Fruit fly (Drosophila melanogaster) whole organism, embryonic: ENCODE measurements around the gene Sec20.

Experiments
- Bgb ChIP-seq: fragments of 200-800 bp; sonication (Bioruptor generic); IDR thresholded peaks from 2 replicates; pipeline ENCODE4 v1.3.6; 2022; ENCODE audit warnings: missing biosample characterization, missing genetic modification characterization; ENCODE audit not compliant: partially characterized antibody
- CG10321 ChIP-seq: fragments of 200-800 bp; sonication (Bioruptor generic); IDR thresholded peaks from 2 replicates; pipeline ENCODE4 v1.3.6; 2022; ENCODE audit warnings: missing biosample characterization, missing genetic modification characterization
- CG12299 ChIP-seq: fragments of 200-800 bp; sonication (Bioruptor generic); optimal IDR thresholded peaks from 2 replicates; lab custom pipeline; 2018; ENCODE audit warnings: missing biosample characterization, mild to moderate bottlenecking, missing genetic modification characterization
- CG13287 ChIP-seq: fragments of 200-800 bp; sonication (Bioruptor generic); IDR thresholded peaks from 2 replicates; pipeline ENCODE4 v1.3.6; 2022; ENCODE audit warnings: missing biosample characterization, missing genetic modification characterization; ENCODE audit not compliant: partially characterized antibody
- CG2116 ChIP-seq: fragments of 200-800 bp; sonication (Bioruptor generic); optimal IDR thresholded peaks from 3 replicates; lab custom pipeline; 2018; ENCODE audit warnings: missing biosample characterization, mild to moderate bottlenecking, missing genetic modification characterization
- CG30403 ChIP-seq: fragments of 200-800 bp; sonication (Bioruptor generic); optimal IDR thresholded peaks from 3 replicates; lab custom pipeline; 2016; ENCODE audit warnings: missing biosample characterization, missing genetic modification characterization
- CG33557 ChIP-seq: fragments of 200-800 bp; sonication (Bioruptor generic); optimal IDR thresholded peaks from 2 replicates; lab custom pipeline; 2019; ENCODE audit warnings: missing biosample characterization, mild to moderate bottlenecking, missing genetic modification characterization, moderate library complexity
- CG3407 ChIP-seq: fragments of 200-800 bp; sonication (Bioruptor generic); optimal IDR thresholded peaks from 2 replicates; lab custom pipeline; 2018; ENCODE audit warnings: missing biosample characterization, mild to moderate bottlenecking, missing genetic modification characterization
- CG34224 ChIP-seq: fragments of 200-800 bp; sonication (Bioruptor generic); IDR thresholded peaks from 3 replicates; pipeline ENCODE4 v1.3.6; 2022; ENCODE audit warnings: missing biosample characterization, missing genetic modification characterization; ENCODE audit not compliant: partially characterized antibody
- CG3838 ChIP-seq: fragments of 200-800 bp; sonication (Bioruptor generic); optimal IDR thresholded peaks from 3 replicates; lab custom pipeline; 2016; ENCODE audit warnings: missing biosample characterization, missing genetic modification characterization
- CG4360 ChIP-seq: fragments of 200-800 bp; sonication (Bioruptor generic); IDR thresholded peaks from 2 replicates; pipeline ENCODE4 v1.3.6; 2022; ENCODE audit warnings: missing biosample characterization, missing genetic modification characterization
- CG5180 ChIP-seq: fragments of 200-800 bp; sonication (Bioruptor generic); optimal IDR thresholded peaks from 3 replicates; lab custom pipeline; 2017; ENCODE audit warnings: missing biosample characterization, missing genetic modification characterization, mild to moderate bottlenecking, moderate library complexity, missing genetic modification reagents
- CG6689 ChIP-seq: fragments of 200-800 bp; sonication (Bioruptor generic); IDR thresholded peaks from 2 replicates; pipeline ENCODE4 v1.3.6; 2022; ENCODE audit warnings: missing biosample characterization, missing genetic modification characterization
- CG6854 ChIP-seq: fragments of 200-800 bp; sonication (Bioruptor generic); optimal IDR thresholded peaks from 3 replicates; lab custom pipeline; 2017; ENCODE audit warnings: missing biosample characterization, mild to moderate bottlenecking, missing genetic modification characterization
- CG9797 ChIP-seq: fragments of 200-800 bp; sonication (Bioruptor generic); optimal IDR thresholded peaks from 3 replicates; lab custom pipeline; 2018; ENCODE audit warnings: missing biosample characterization, mild to moderate bottlenecking, missing genetic modification characterization
- CoRest ChIP-seq: fragments of 200-800 bp; sonication (Bioruptor generic); optimal IDR thresholded peaks from 3 replicates; lab custom pipeline; 2018; ENCODE audit warnings: missing biosample characterization, mild to moderate bottlenecking, missing genetic modification characterization, moderate library complexity
- Ets65A ChIP-seq: fragments of 200-800 bp; sonication (Bioruptor generic); peaks from one replicate; lab custom pipeline; 2016; ENCODE audit warnings: missing biosample characterization, missing genetic modification characterization
- HHEX ChIP-seq: fragments of 200-800 bp; sonication (Bioruptor generic); optimal IDR thresholded peaks from 3 replicates; lab custom pipeline; 2017; ENCODE audit warnings: missing biosample characterization, mild to moderate bottlenecking, missing genetic modification characterization, missing genetic modification reagents
- Hr3 ChIP-seq: fragments of 200-800 bp; sonication (Bioruptor generic); optimal IDR thresholded peaks from 3 replicates; lab custom pipeline; 2016; ENCODE audit warnings: missing biosample characterization, missing genetic modification characterization
- Max ChIP-seq: fragments of 200-800 bp; sonication (Bioruptor generic); optimal IDR thresholded peaks from 2 replicates; lab custom pipeline; 2016; ENCODE audit warnings: missing biosample characterization, mild to moderate bottlenecking, missing genetic modification characterization
- Myb ChIP-seq: fragments of 200-800 bp; sonication (Bioruptor generic); optimal IDR thresholded peaks from 2 replicates; lab custom pipeline; 2016; ENCODE audit warnings: missing biosample characterization, missing genetic modification characterization
- Neu2 ChIP-seq: fragments of 200-800 bp; sonication (Bioruptor generic); optimal IDR thresholded peaks from 3 replicates; lab custom pipeline; 2016; ENCODE audit warnings: missing biosample characterization, missing genetic modification characterization, borderline replicate concordance
- Oli ChIP-seq: fragments of 200-800 bp; sonication (Bioruptor generic); optimal IDR thresholded peaks from 2 replicates; lab custom pipeline; 2018; ENCODE audit warnings: missing biosample characterization, mild to moderate bottlenecking, missing genetic modification characterization, moderate library complexity
- Rfx ChIP-seq: fragments of 200-800 bp; sonication (Bioruptor generic); IDR thresholded peaks from 2 replicates; pipeline ENCODE4 v1.3.6; 2022; ENCODE audit warnings: missing biosample characterization, missing genetic modification characterization
- Six4 ChIP-seq: fragments of 200-800 bp; sonication (Bioruptor generic); optimal IDR thresholded peaks from 2 replicates; lab custom pipeline; 2016; ENCODE audit warnings: missing biosample characterization, missing genetic modification characterization
- Tbp ChIP-seq: fragments of >200 bp; optimal IDR thresholded peaks from 2 replicates; lab custom pipeline; 2018; ENCODE audit warnings: missing biosample characterization, missing genetic modification characterization
- Trl ChIP-seq, 3 experiments: fragments of >200 bp in 2 of 3; fragments of 200-800 bp in 1 of 3; sonication (Bioruptor generic) in 1 of 3; optimal IDR thresholded peaks; 2 replicates in 1 of 3; 3 replicates in 2 of 3; lab custom pipeline; 2016 to 2017; ENCODE audit warnings: missing biosample characterization in 1 of 3, missing genetic modification characterization in 1 of 3
- YL-1 ChIP-seq: fragments of 200-800 bp; sonication (Bioruptor generic); optimal IDR thresholded peaks from 3 replicates; lab custom pipeline; 2017; ENCODE audit warnings: missing biosample characterization, mild to moderate bottlenecking, missing genetic modification characterization
- bab2 ChIP-seq: fragments of 200-800 bp; sonication (Bioruptor generic); optimal IDR thresholded peaks from 2 replicates; lab custom pipeline; 2016; ENCODE audit warnings: missing biosample characterization, missing genetic modification characterization
- ci ChIP-seq: fragments of 200-800 bp; sonication (Bioruptor generic); IDR thresholded peaks from 3 replicates; pipeline ENCODE4 v1.3.6; 2022; ENCODE audit warnings: missing biosample characterization, missing genetic modification characterization
- crp ChIP-seq, 2 experiments: fragments of 200-800 bp; sonication (Bioruptor generic); optimal IDR thresholded peaks; 2 replicates in 1 of 2; 3 replicates in 1 of 2; lab custom pipeline; 2017; ENCODE audit warnings: missing biosample characterization in 2 of 2, missing genetic modification characterization in 2 of 2, mild to moderate bottlenecking in 1 of 2, moderate library complexity in 1 of 2
- dati ChIP-seq: fragments of 200-800 bp; sonication (Bioruptor generic); IDR thresholded peaks from 2 replicates; pipeline ENCODE4 v1.3.6; 2022; ENCODE audit warnings: missing biosample characterization, missing genetic modification characterization
- dmrt11E ChIP-seq: fragments of 200-800 bp; sonication (Bioruptor generic); optimal IDR thresholded peaks from 3 replicates; lab custom pipeline; 2018; ENCODE audit warnings: missing biosample characterization, mild to moderate bottlenecking, missing genetic modification characterization, moderate library complexity
- gcm2 ChIP-seq: fragments of 200-800 bp; sonication (Bioruptor generic); optimal IDR thresholded peaks from 2 replicates; lab custom pipeline; 2016; ENCODE audit warnings: missing biosample characterization, missing genetic modification characterization
- hbn ChIP-seq: fragments of 200-800 bp; sonication (Bioruptor generic); IDR thresholded peaks from 2 replicates; pipeline ENCODE4 v1.3.6; 2022; ENCODE audit warnings: missing biosample characterization, missing genetic modification characterization; ENCODE audit not compliant: partially characterized antibody
- jumu ChIP-seq: fragments of 200-800 bp; sonication (Bioruptor generic); optimal IDR thresholded peaks from 3 replicates; lab custom pipeline; 2016; ENCODE audit warnings: missing biosample characterization, missing genetic modification characterization
- klu ChIP-seq: fragments of 200-800 bp; sonication (Bioruptor generic); IDR thresholded peaks from 2 replicates; pipeline ENCODE4 v1.3.6; 2022; ENCODE audit warnings: missing biosample characterization, missing genetic modification characterization
- knrl ChIP-seq: fragments of 200-800 bp; sonication (Bioruptor generic); IDR thresholded peaks from 3 replicates; pipeline ENCODE4 v1.3.6; 2022; ENCODE audit warnings: missing biosample characterization, missing genetic modification characterization; ENCODE audit not compliant: partially characterized antibody
- lola ChIP-seq, 3 experiments: fragments of >200 bp in 2 of 3; fragments of 200-800 bp in 1 of 3; sonication (Bioruptor generic) in 1 of 3; optimal IDR thresholded peaks; 2 replicates each; lab custom pipeline; 2017 to 2019; ENCODE audit warnings: missing biosample characterization in 3 of 3, missing genetic modification characterization in 3 of 3, mild to moderate bottlenecking in 1 of 3, moderate library complexity in 1 of 3
- mirr ChIP-seq: fragments of 200-800 bp; sonication (Bioruptor generic); optimal IDR thresholded peaks from 3 replicates; lab custom pipeline; 2018; ENCODE audit warnings: missing biosample characterization, mild to moderate bottlenecking, missing genetic modification characterization
- mld ChIP-seq: fragments of 200-800 bp; sonication (Bioruptor generic); IDR thresholded peaks from 3 replicates; pipeline ENCODE4 v1.3.6; 2022; ENCODE audit warnings: missing biosample characterization, missing genetic modification characterization; ENCODE audit not compliant: partially characterized antibody
- org-1 ChIP-seq: fragments of 200-800 bp; sonication (Bioruptor generic); optimal IDR thresholded peaks from 2 replicates; lab custom pipeline; 2017; ENCODE audit warnings: missing biosample characterization, missing genetic modification characterization
- pnt ChIP-seq: fragments of 200-800 bp; sonication (Bioruptor generic); optimal IDR thresholded peaks from 3 replicates; lab custom pipeline; 2016; ENCODE audit warnings: missing biosample characterization, missing genetic modification characterization
- prd ChIP-seq, 3 experiments: fragments of >200 bp in 2 of 3; fragments of 200-800 bp in 1 of 3; sonication (Bioruptor generic) in 1 of 3; optimal IDR thresholded peaks in 2 of 3; IDR thresholded peaks in 1 of 3; 2 replicates in 2 of 3; 3 replicates in 1 of 3; pipeline versions ENCODE4 v1.3.6 to Lab custom; 2017 to 2022; ENCODE audit warnings: missing biosample characterization in 1 of 3, missing genetic modification characterization in 1 of 3
- repo ChIP-seq: fragments of 200-800 bp; sonication (Bioruptor generic); optimal IDR thresholded peaks from 2 replicates; lab custom pipeline; 2016; ENCODE audit warnings: missing biosample characterization, missing genetic modification characterization
- salm ChIP-seq: fragments of 200-800 bp; sonication (Bioruptor generic); optimal IDR thresholded peaks from 2 replicates; lab custom pipeline; 2018; ENCODE audit warnings: missing biosample characterization, mild to moderate bottlenecking, missing genetic modification characterization
- so ChIP-seq: fragments of 200-800 bp; sonication (Bioruptor generic); IDR thresholded peaks from 3 replicates; pipeline ENCODE4 v1.3.6; 2022; ENCODE audit warnings: missing biosample characterization, missing genetic modification characterization
- sqz ChIP-seq: fragments of 200-800 bp; sonication (Bioruptor generic); optimal IDR thresholded peaks from 3 replicates; lab custom pipeline; 2018; ENCODE audit warnings: missing biosample characterization, mild to moderate bottlenecking, missing genetic modification characterization
- ssp ChIP-seq: fragments of 200-800 bp; sonication (Bioruptor generic); IDR thresholded peaks from 2 replicates; pipeline ENCODE4 v1.3.6; 2022; ENCODE audit warnings: missing biosample characterization, missing genetic modification characterization

Sec20 gene

dm6 chr3R:5856215-5856614 lies 31.9 kb upstream of the Sec20 start, which contains the start of the genes disp and ECSIT (continued):
- TF ChIP-seq YL-1 (GFP tag; lab: Kevin White, UChicago) (peak; percentile 52), hbn (GFP tag; lab: Robert Waterston, UW) (peak; percentile 39), CG12299 (tag; lab: Kevin White, UChicago) (no peak), Myb (peak; percentile 28), CG34224 (GFP tag; lab: Robert Waterston, UW) (no peak), jumu (peak; percentile 34), CG13287 (peak; percentile 33; the same call in 1 of the 2 replicates), Rfx (GFP tag; lab: Robert Waterston, UW) (peak; percentile 48), Bgb (GFP tag; lab: Robert Waterston, UW) (no peak), org-1 (no peak), dmrt11E (tag; lab: Kevin White, UChicago) (peak; percentile 38), Six4 (GFP tag; lab: Kevin White, UChicago) (peak; percentile 14), CG3407 (GFP tag; lab: Kevin White, UChicago) (no peak), lola (GFP tag; optimal IDR thresholded peaks at IDR 0.05; lab: Kevin White, UChicago) (no peak), so (no peak), CG30403 (GFP tag; lab: Kevin White, UChicago) (peak; percentile 52), dati (no peak), mirr (GFP tag; lab: Kevin White, UChicago) (peak; percentile 15), HHEX (GFP tag; lab: Kevin White, UChicago) (no peak), salm (no peak), Hr3 (GFP tag; lab: Kevin White, UChicago) (peak; percentile 22), sqz (GFP tag; lab: Kevin White, UChicago) (no peak), bab2 (GFP tag; lab: Kevin White, UChicago) (peak; percentile 27), CG4360 (GFP tag; lab: Robert Waterston, UW) (peak; percentile 67), Neu2 (no peak), CG6854 (GFP tag; lab: Kevin White, UChicago) (peak; percentile 6), Ets65A (GFP tag; lab: Kevin White, UChicago) (peak; percentile 94), CG2116 (GFP tag; lab: Kevin White, UChicago) (peak; percentile 67), Max (GFP tag; lab: Kevin White, UChicago) (peak; percentile 48), mld (GFP tag; lab: Robert Waterston, UW) (no peak), crp (GFP tag; optimal IDR thresholded peaks at IDR 0.05; lab: Kevin White, UChicago) (peak; percentile 98), CG9797 (GFP tag; lab: Kevin White, UChicago) (peak; percentile 7), CG5180 (no peak), CG3838 (GFP tag; lab: Kevin White, UChicago) (no peak), CoRest (tag; lab: Kevin White, UChicago) (peak; percentile 59), CG6689 (peak; percentile 48; the same call in 1 of the 2 replicates), CG10321 (GFP tag; lab: Robert Waterston, UW) (no peak), Tbp (peak; percentile 30), knrl (GFP tag; lab: Robert Waterston, UW) (peak; percentile 46; the same call in 1 of the 3 replicates), gcm2 (GFP tag; lab: Kevin White, UChicago) (no peak), pnt (no peak), ci (GFP tag; lab: Robert Waterston, UW) (no peak), Oli (tag; lab: Kevin White, UChicago) (peak; percentile 58), repo (GFP tag; lab: Kevin White, UChicago) (no peak), ssp (GFP tag; lab: Robert Waterston, UW) (no peak), CG33557 (GFP tag; lab: Kevin White, UChicago) (peak; percentile 21), klu (GFP tag; lab: Robert Waterston, UW) (no peak), Trl (optimal IDR thresholded peaks at IDR 0.05; lab: Kevin White, UChicago) (no peak), Trl (GFP tag; optimal IDR thresholded peaks at IDR 0.05; lab: Kevin White, UChicago) (peak; percentile 32), prd (optimal IDR thresholded peaks at IDR 0.05; lab: Kevin White, UChicago) (no peak), prd (GFP tag; IDR thresholded peaks at IDR 0.05; lab: Robert Waterston, UW) (0 out of 3 replicates have a peak, but pooled peaks have one; percentile 24)
